Fruit fly (Drosophila melanogaster) whole organism, embryonic: ENCODE measurements around the gene CG11470.

Source experiments
- Adf1 ChIP-seq: fragments of 200-800 bp; sonication (Bioruptor generic); IDR thresholded peaks from 2 replicates; pipeline ENCODE4 v1.3.6; 2022; ENCODE audit warnings: missing biosample characterization, missing genetic modification characterization
- B-H2 ChIP-seq: fragments of 200-800 bp; sonication (Bioruptor generic); optimal IDR thresholded peaks from 2 replicates; lab custom pipeline; 2018; ENCODE audit warnings: missing biosample characterization, mild to moderate bottlenecking, missing genetic modification characterization
- Blimp-1 ChIP-seq: fragments of 200-800 bp; sonication (Bioruptor generic); optimal IDR thresholded peaks from 3 replicates; lab custom pipeline; 2018; ENCODE audit warnings: missing biosample characterization, missing genetic modification characterization, mild to moderate bottlenecking, moderate library complexity, missing genetic modification reagents
- CG10321 ChIP-seq: fragments of 200-800 bp; sonication (Bioruptor generic); IDR thresholded peaks from 2 replicates; pipeline ENCODE4 v1.3.6; 2022; ENCODE audit warnings: missing biosample characterization, missing genetic modification characterization
- CG10431 ChIP-seq: fragments of 200-800 bp; sonication (Bioruptor generic); optimal IDR thresholded peaks from 3 replicates; lab custom pipeline; 2018; ENCODE audit warnings: missing biosample characterization, mild to moderate bottlenecking, missing genetic modification characterization
- CG10565 ChIP-seq: fragments of 200-800 bp; sonication (Bioruptor generic); optimal IDR thresholded peaks from 3 replicates; lab custom pipeline; 2016; ENCODE audit warnings: missing biosample characterization, mild to moderate bottlenecking, missing genetic modification characterization
- CG10654 ChIP-seq: fragments of 200-800 bp; sonication (Bioruptor generic); optimal IDR thresholded peaks from 2 replicates; lab custom pipeline; 2016; ENCODE audit warnings: missing biosample characterization, missing genetic modification characterization
- CG11504 ChIP-seq: fragments of 200-800 bp; sonication (Bioruptor generic); optimal IDR thresholded peaks from 3 replicates; lab custom pipeline; 2019; ENCODE audit warnings: missing biosample characterization, mild to moderate bottlenecking, missing genetic modification characterization, moderate library complexity
- CG12104 ChIP-seq: fragments of 200-800 bp; sonication (Bioruptor generic); optimal IDR thresholded peaks from 3 replicates; lab custom pipeline; 2016; ENCODE audit warnings: missing biosample characterization, missing genetic modification characterization
- CG14710 ChIP-seq: fragments of 200-800 bp; sonication (Bioruptor generic); optimal IDR thresholded peaks from 3 replicates; lab custom pipeline; 2019; ENCODE audit warnings: missing biosample characterization, mild to moderate bottlenecking, missing genetic modification characterization, moderate library complexity
- CG15514 ChIP-seq: fragments of 200-800 bp; sonication (Bioruptor generic); optimal IDR thresholded peaks from 3 replicates; lab custom pipeline; 2017; ENCODE audit warnings: missing biosample characterization, missing genetic modification characterization, mild to moderate bottlenecking, moderate library complexity, missing genetic modification reagents
- CG15696 ChIP-seq: fragments of 200-800 bp; sonication (Bioruptor generic); optimal IDR thresholded peaks from 2 replicates; lab custom pipeline; 2019; ENCODE audit warnings: missing biosample characterization, mild to moderate bottlenecking, missing genetic modification characterization, moderate library complexity
- CG1603 ChIP-seq: fragments of 200-800 bp; sonication (Bioruptor generic); optimal IDR thresholded peaks from 2 replicates; lab custom pipeline; 2019; ENCODE audit warnings: missing biosample characterization, mild to moderate bottlenecking, missing genetic modification characterization, moderate library complexity
- CG17359 ChIP-seq: fragments of 200-800 bp; sonication (Bioruptor generic); optimal IDR thresholded peaks from 3 replicates; lab custom pipeline; 2018; ENCODE audit warnings: missing biosample characterization, mild to moderate bottlenecking, missing genetic modification characterization, moderate library complexity
- CG2678 ChIP-seq: fragments of 200-800 bp; sonication (Bioruptor generic); optimal IDR thresholded peaks from 3 replicates; lab custom pipeline; 2019; ENCODE audit warnings: missing biosample characterization, mild to moderate bottlenecking, missing genetic modification characterization, moderate library complexity
- CG30403 ChIP-seq: fragments of 200-800 bp; sonication (Bioruptor generic); optimal IDR thresholded peaks from 3 replicates; lab custom pipeline; 2016; ENCODE audit warnings: missing biosample characterization, missing genetic modification characterization
- CG3407 ChIP-seq: fragments of 200-800 bp; sonication (Bioruptor generic); optimal IDR thresholded peaks from 2 replicates; lab custom pipeline; 2018; ENCODE audit warnings: missing biosample characterization, mild to moderate bottlenecking, missing genetic modification characterization
- CG34422 ChIP-seq: fragments of 200-800 bp; sonication (Bioruptor generic); IDR thresholded peaks from 3 replicates; pipeline ENCODE4 v1.3.6; 2022; ENCODE audit warnings: missing biosample characterization, missing genetic modification characterization
- CG4360 ChIP-seq: fragments of 200-800 bp; sonication (Bioruptor generic); IDR thresholded peaks from 2 replicates; pipeline ENCODE4 v1.3.6; 2022; ENCODE audit warnings: missing biosample characterization, missing genetic modification characterization
- CG43689 ChIP-seq: fragments of 200-800 bp; sonication (Bioruptor generic); IDR thresholded peaks from 2 replicates; pipeline ENCODE4 v1.3.6; 2022; ENCODE audit warnings: missing biosample characterization, missing genetic modification characterization
- CG4424 ChIP-seq: fragments of 200-800 bp; sonication (Bioruptor generic); optimal IDR thresholded peaks from 3 replicates; lab custom pipeline; 2016; ENCODE audit warnings: missing biosample characterization, missing genetic modification characterization
- CG4854 ChIP-seq: fragments of 200-800 bp; sonication (Bioruptor generic); optimal IDR thresholded peaks from 2 replicates; lab custom pipeline; 2016; ENCODE audit warnings: missing biosample characterization, missing genetic modification characterization, inconsistent platforms
- CG6791 ChIP-seq: fragments of 200-800 bp; sonication (Bioruptor generic); IDR thresholded peaks from 3 replicates; pipeline ENCODE4 v1.3.6; 2022; ENCODE audit warnings: missing biosample characterization, missing genetic modification characterization; ENCODE audit not compliant: partially characterized antibody
- CG7745 ChIP-seq: fragments of 200-800 bp; sonication (Bioruptor generic); optimal IDR thresholded peaks from 2 replicates; lab custom pipeline; 2018; ENCODE audit warnings: missing biosample characterization, mild to moderate bottlenecking, missing genetic modification characterization, moderate library complexity
- CG9876 ChIP-seq: fragments of 200-800 bp; sonication (Bioruptor generic); optimal IDR thresholded peaks from 2 replicates; lab custom pipeline; 2016; ENCODE audit warnings: missing biosample characterization, missing genetic modification characterization
- Camta ChIP-seq: fragments of 200-800 bp; sonication (Bioruptor generic); optimal IDR thresholded peaks from 2 replicates; lab custom pipeline; 2016; ENCODE audit warnings: missing biosample characterization, missing genetic modification characterization
- D ChIP-seq, 2 experiments: fragments of 200-800 bp in 1 of 2; fragments of >200 bp in 1 of 2; sonication (Bioruptor generic) in 1 of 2; optimal IDR thresholded peaks; 2 replicates in 1 of 2; 3 replicates in 1 of 2; lab custom pipeline; 2017; ENCODE audit warnings: mild to moderate bottlenecking in 1 of 2, missing biosample characterization in 1 of 2, missing genetic modification characterization in 1 of 2, missing genetic modification reagents in 1 of 2
- Doc2 ChIP-seq: fragments of 200-800 bp; sonication (Bioruptor generic); IDR thresholded peaks from 2 replicates; pipeline ENCODE4 v1.3.6; 2022; ENCODE audit warnings: missing biosample characterization, missing genetic modification characterization
- Fer2 ChIP-seq: fragments of 200-800 bp; sonication (Bioruptor generic); optimal IDR thresholded peaks from 2 replicates; lab custom pipeline; 2018; ENCODE audit warnings: missing biosample characterization, mild to moderate bottlenecking, missing genetic modification characterization, moderate library complexity
- Hmr ChIP-seq: fragments of 200-800 bp; sonication (Bioruptor generic); optimal IDR thresholded peaks from 3 replicates; lab custom pipeline; 2017; ENCODE audit warnings: mild to moderate bottlenecking, missing biosample characterization, missing genetic modification reagents, missing genetic modification characterization
- MTF-1 ChIP-seq: fragments of 200-800 bp; sonication (Bioruptor generic); optimal IDR thresholded peaks from 2 replicates; lab custom pipeline; 2018; ENCODE audit warnings: missing biosample characterization, mild to moderate bottlenecking, missing genetic modification characterization, borderline replicate concordance
- Med ChIP-seq: fragments of 200-800 bp; sonication (Bioruptor generic); peaks from one replicate; lab custom pipeline; 2016; ENCODE audit warnings: missing biosample characterization, missing genetic modification characterization, mild to moderate bottlenecking, inconsistent platforms, moderate library complexity
- NfI ChIP-seq: fragments of 200-800 bp; sonication (Bioruptor generic); optimal IDR thresholded peaks from 3 replicates; lab custom pipeline; 2018; ENCODE audit warnings: missing biosample characterization, mild to moderate bottlenecking, missing genetic modification characterization, moderate library complexity
- Opbp ChIP-seq: fragments of 200-800 bp; sonication (Bioruptor generic); IDR thresholded peaks from 3 replicates; pipeline ENCODE4 v1.3.6; 2022; ENCODE audit warnings: missing biosample characterization, missing genetic modification characterization; ENCODE audit not compliant: partially characterized antibody
- Optix ChIP-seq: fragments of 200-800 bp; sonication (Bioruptor generic); IDR thresholded peaks from 3 replicates; pipeline ENCODE4 v1.3.6; 2022; ENCODE audit warnings: missing biosample characterization, missing genetic modification characterization
- az2 ChIP-seq: fragments of 200-800 bp; sonication (Bioruptor generic); optimal IDR thresholded peaks from 3 replicates; lab custom pipeline; 2016; ENCODE audit warnings: missing biosample characterization, missing genetic modification characterization
- disco-r ChIP-seq: fragments of 200-800 bp; sonication (Bioruptor generic); optimal IDR thresholded peaks from 2 replicates; lab custom pipeline; 2016; ENCODE audit warnings: missing biosample characterization, missing genetic modification characterization
- dmrt11E ChIP-seq: fragments of 200-800 bp; sonication (Bioruptor generic); optimal IDR thresholded peaks from 3 replicates; lab custom pipeline; 2018; ENCODE audit warnings: missing biosample characterization, mild to moderate bottlenecking, missing genetic modification characterization, moderate library complexity
- dmrt99B ChIP-seq: fragments of 200-800 bp; sonication (Bioruptor generic); optimal IDR thresholded peaks from 2 replicates; lab custom pipeline; 2018; ENCODE audit warnings: missing biosample characterization, mild to moderate bottlenecking, missing genetic modification characterization, moderate library complexity
- emc ChIP-seq: fragments of 200-800 bp; sonication (Bioruptor generic); optimal IDR thresholded peaks from 2 replicates; lab custom pipeline; 2016; ENCODE audit warnings: missing biosample characterization, missing genetic modification characterization
- lab ChIP-seq: fragments of 200-800 bp; sonication (Bioruptor generic); optimal IDR thresholded peaks from 3 replicates; lab custom pipeline; 2017; ENCODE audit warnings: missing biosample characterization, missing genetic modification characterization, mild to moderate bottlenecking, moderate library complexity, missing genetic modification reagents
- oc ChIP-seq: fragments of 200-800 bp; sonication (Bioruptor generic); optimal IDR thresholded peaks from 2 replicates; lab custom pipeline; 2018; ENCODE audit warnings: missing biosample characterization, mild to moderate bottlenecking, missing genetic modification characterization, moderate library complexity
- org-1 ChIP-seq: fragments of 200-800 bp; sonication (Bioruptor generic); optimal IDR thresholded peaks from 2 replicates; lab custom pipeline; 2017; ENCODE audit warnings: missing biosample characterization, missing genetic modification characterization
- otp ChIP-seq: fragments of 200-800 bp; sonication (Bioruptor generic); IDR thresholded peaks from 3 replicates; pipeline ENCODE4, ENCODE4 v1.3.6; 2022; ENCODE audit warnings: missing biosample characterization, missing genetic modification characterization
- sens ChIP-seq: fragments of 200-800 bp; sonication (Bioruptor generic); peaks from one replicate; lab custom pipeline; 2016; ENCODE audit warnings: missing biosample characterization, missing genetic modification characterization
- sob ChIP-seq: fragments of 200-800 bp; sonication (Bioruptor generic); IDR thresholded peaks from 2 replicates; pipeline ENCODE4 v1.3.6; 2022; ENCODE audit warnings: missing biosample characterization, missing genetic modification characterization
- tgo ChIP-seq: fragments of 200-800 bp; sonication (Bioruptor generic); IDR thresholded peaks from 3 replicates; pipeline ENCODE4 v1.3.6; 2022; ENCODE audit warnings: missing biosample characterization, missing genetic modification characterization
- ttk ChIP-seq: fragments of 200-800 bp; sonication (Bioruptor generic); IDR thresholded peaks from 2 replicates; pipeline ENCODE4 v2.1.2; 2022; ENCODE audit warnings: missing biosample characterization, missing genetic modification characterization
- unc-4 ChIP-seq: fragments of 200-800 bp; sonication (Bioruptor generic); IDR thresholded peaks from 2 replicates; pipeline ENCODE4 v1.3.6; 2022; ENCODE audit warnings: missing biosample characterization, missing genetic modification characterization; ENCODE audit not compliant: partially characterized antibody
- usp ChIP-seq: fragments of >200 bp; optimal IDR thresholded peaks from 2 replicates; lab custom pipeline; 2017; ENCODE audit warnings: missing biosample characterization, missing genetic modification characterization

Gene CG11470

DNA sequence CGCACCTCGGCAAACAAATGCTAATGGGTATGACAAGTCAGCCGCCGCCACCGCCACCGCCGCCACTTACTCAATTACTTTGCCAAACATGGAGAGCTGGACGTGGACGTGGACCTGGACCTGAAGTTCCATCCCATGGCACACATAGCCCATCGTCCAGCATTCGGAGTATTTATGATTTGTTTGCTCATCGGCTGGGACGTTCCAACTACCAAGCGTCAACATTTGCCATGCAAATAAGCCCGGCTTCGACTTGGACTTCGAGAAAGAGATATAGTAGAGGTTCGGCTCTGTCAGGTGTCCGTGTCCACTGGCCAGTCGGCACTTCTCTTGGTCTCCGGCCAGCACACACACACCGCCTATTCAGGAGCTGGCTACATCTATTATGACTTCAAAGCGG lies 40.8 kb downstream of the CG11470 start (continued):
- TF ChIP-seq org-1 (GFP tag; lab: Kevin White, UChicago) (peak; percentile 16), CG14710 (tag; lab: Kevin White, UChicago) (no peak), Med (GFP tag; lab: Kevin White, UChicago) (peak; percentile 88), CG10654 (no peak), CG30403 (GFP tag; lab: Kevin White, UChicago) (no peak), dmrt11E (tag; lab: Kevin White, UChicago) (peak; percentile 3), CG12104 (no peak), CG2678 (peak; percentile 10), usp (no peak), CG9876 (GFP tag; lab: Kevin White, UChicago) (no peak), CG15514 (GFP tag; lab: Kevin White, UChicago) (no peak), CG7745 (tag; lab: Kevin White, UChicago) (no peak), ttk (no peak), CG6791 (no peak), emc (GFP tag; lab: Kevin White, UChicago) (no peak), Fer2 (tag; lab: Kevin White, UChicago) (no peak), CG11504 (tag; lab: Kevin White, UChicago) (no peak), dmrt99B (no peak), CG10431 (GFP tag; lab: Kevin White, UChicago) (no peak), Doc2 (GFP tag; lab: Robert Waterston, UW) (no peak), CG17359 (no peak), CG10321 (GFP tag; lab: Robert Waterston, UW) (no peak), CG3407 (peak; percentile 40), NfI (GFP tag; lab: Kevin White, UChicago) (no peak), CG4360 (no peak), MTF-1 (peak; percentile 0), lab (GFP tag; lab: Kevin White, UChicago) (peak; percentile 16), Optix (GFP tag; lab: Robert Waterston, UW) (no peak), otp (GFP tag; lab: Robert Waterston, UW) (0 out of 3 replicates have a peak, but pooled peaks have one; percentile 6), CG43689 (GFP tag; lab: Robert Waterston, UW) (no peak), az2 (no peak), CG4424 (GFP tag; lab: Kevin White, UChicago) (no peak), CG15696 (peak; percentile 63), CG1603 (tag; lab: Kevin White, UChicago) (peak; percentile 32), Hmr (GFP tag; lab: Kevin White, UChicago) (no peak), CG4854 (GFP tag; lab: Kevin White, UChicago) (no peak), B-H2 (GFP tag; lab: Kevin White, UChicago) (no peak), sob (GFP tag; lab: Robert Waterston, UW) (no peak), sens (peak; percentile 68), tgo (no peak), Camta (GFP tag; lab: Kevin White, UChicago) (no peak), disco-r (no peak), CG10565 (GFP tag; lab: Kevin White, UChicago) (no peak), oc (no peak), Opbp (GFP tag; lab: Robert Waterston, UW) (no peak), unc-4 (no peak), CG34422 (GFP tag; lab: Robert Waterston, UW) (no peak), Blimp-1 (GFP tag; lab: Kevin White, UChicago) (no peak), Adf1 (GFP tag; lab: Robert Waterston, UW) (no peak), D (optimal IDR thresholded peaks at IDR 0.05; lab: Kevin White, UChicago) (no peak), D (GFP tag; optimal IDR thresholded peaks at IDR 0.05; lab: Kevin White, UChicago) (peak; percentile 33)
